Fruit fly (Drosophila melanogaster): ENCODE results near the gene crn.
A peak's percentile ranks its signal among the peaks of the same experiment; 100 is the strongest.

crn gene

dm6 chrX:2225138-2225537, 24.6 kb downstream of the crn start, which contains the start of gene pcx:
Gene pcx, plus strand, starts transcription at chrX:2225296.
- no peak for TF ChIP-seq noc (tag; optimal IDR thresholded peaks at IDR 0.05)

DNA sequence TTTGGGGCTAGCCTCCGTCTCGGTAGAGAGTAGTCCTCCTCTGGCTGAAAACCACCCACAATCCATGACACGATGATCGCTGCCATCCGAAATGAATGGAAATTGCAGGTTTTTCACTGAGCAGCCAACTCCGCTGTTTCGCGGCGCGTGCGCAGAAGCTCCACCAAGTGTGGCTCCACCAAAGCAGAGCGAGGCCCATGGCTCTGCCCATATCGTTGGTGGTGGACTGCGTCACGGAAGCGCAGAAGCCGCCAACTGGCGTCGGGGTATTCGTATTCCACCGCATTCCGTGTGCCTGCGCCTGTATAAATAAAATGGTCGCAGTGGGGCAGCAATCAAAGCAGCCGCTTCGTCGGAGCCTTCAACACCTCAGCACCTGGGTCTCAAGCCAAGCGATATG, 26.3 kb downstream of the crn start, which contains the start of gene CG14052:
TSS of gene CG14052 (plus strand) at position 301 of the 400 bp plus-strand sequence.
- TF ChIP-seq noc (tag; optimal IDR thresholded peaks at IDR 0.05) = no peak

dm6 chrX:2222181-2222790, 27.5 kb downstream of the crn start, which contains the start of gene Vinc:
Gene Vinc, minus strand, starts transcription at chrX:2222567.
- peak; percentile 67 for TF ChIP-seq noc (tag; optimal IDR thresholded peaks at IDR 0.05)

- TF ChIP-seq noc (tag; optimal IDR thresholded peaks at IDR 0.05) = no peak
Measured at dm6 chrX:2221598-2221997, 28.2 kb downstream of the crn start.

DNA sequence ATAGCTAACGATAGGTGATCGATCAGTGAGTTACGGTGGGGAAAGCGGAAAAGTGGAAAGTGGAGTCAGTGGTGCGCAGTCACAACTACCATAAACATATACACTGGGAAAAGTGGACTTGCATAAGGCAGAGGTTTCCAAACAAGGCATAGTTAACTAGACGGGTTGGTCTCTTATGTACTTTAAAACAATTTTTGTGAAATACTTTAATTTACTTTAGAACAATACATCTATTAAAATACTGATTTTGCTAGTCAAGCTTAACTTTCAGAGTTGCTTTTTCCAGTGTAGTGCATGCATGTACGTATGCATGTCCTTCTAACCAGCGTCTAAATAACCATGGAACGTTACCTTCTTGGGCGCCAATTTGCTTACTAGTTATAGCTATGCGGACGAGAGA, 29.9 kb downstream of the crn start:
- no peak for TF ChIP-seq noc (tag; optimal IDR thresholded peaks at IDR 0.05)

dm6 chrX:2219246-2219645, 30.5 kb downstream of the crn start:
- TF ChIP-seq noc (tag; optimal IDR thresholded peaks at IDR 0.05) = no peak

- TF ChIP-seq noc (tag; optimal IDR thresholded peaks at IDR 0.05) = no peak
Measured at dm6 chrX:2218455-2218854, 31.3 kb downstream of the crn start.

DNA sequence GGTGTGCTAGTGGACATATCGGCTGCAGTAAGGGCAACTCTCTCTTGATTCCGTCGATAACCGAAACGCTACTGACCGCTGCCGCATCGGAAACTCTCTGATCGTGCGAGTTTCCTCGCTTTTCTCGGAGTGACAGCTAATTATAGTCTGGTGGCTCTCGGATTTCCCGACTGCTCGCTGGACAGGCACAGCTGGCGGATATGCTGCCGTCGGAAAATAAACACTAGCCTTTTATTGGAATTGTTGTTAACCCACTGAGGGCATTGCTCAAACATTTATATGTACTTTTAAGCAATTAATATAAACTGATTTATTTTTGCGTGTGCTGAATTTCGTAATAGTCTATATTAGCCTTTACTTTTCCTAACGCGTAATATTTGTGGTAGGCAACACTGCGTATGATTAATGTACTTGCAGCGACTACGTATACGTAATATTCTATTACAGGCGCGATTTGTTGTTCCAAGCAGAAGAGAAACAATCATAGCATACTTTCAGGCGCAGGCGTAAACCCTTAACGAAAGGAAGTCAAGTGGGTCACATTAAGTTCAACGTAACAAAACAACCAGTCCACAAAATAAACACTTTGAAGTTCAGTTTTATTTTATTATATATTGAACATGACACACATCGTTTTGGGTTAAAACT, 35.9 kb downstream of the crn start, which contains the start of gene SmydA-8:
TSS of gene SmydA-8 (minus strand) at position 51 of the 648 bp plus-strand sequence.
- no peak for TF ChIP-seq noc (tag; optimal IDR thresholded peaks at IDR 0.05)

DNA sequence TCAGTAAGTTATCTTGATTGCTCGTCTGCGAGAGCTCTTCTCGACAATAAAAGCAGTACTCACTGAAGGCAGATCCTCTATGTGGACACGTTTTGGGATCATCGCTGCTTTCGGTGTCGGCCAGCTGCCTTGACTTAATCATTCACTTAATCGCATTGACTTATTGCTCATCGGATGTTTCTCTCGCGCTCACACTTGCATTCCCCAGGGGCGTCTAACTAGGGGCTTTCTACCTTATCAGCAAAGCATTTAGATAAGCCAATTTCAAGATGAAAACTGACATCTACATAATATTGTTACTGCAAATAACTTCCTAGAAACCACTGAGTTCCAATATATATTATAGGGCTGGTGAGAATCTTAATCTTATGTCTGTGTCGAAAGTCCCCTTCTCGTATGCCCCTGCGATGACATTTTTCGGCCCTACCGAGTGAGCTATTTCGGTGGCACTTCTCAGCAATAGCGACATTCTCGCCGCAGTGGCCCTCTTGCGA, 37.4 kb downstream of the crn start:
- no peak for TF ChIP-seq noc (tag; optimal IDR thresholded peaks at IDR 0.05)

- no peak for TF ChIP-seq noc (tag; optimal IDR thresholded peaks at IDR 0.05)
Measured at dm6 chrX:2208641-2209241, 41.0 kb downstream of the crn start.

- no peak for TF ChIP-seq noc (tag; optimal IDR thresholded peaks at IDR 0.05)
Measured at dm6 chrX:2203766-2204165, 46.0 kb downstream of the crn start, which contains the start of gene FarO. Gene FarO, minus strand, starts transcription at chrX:2203866.

DNA sequence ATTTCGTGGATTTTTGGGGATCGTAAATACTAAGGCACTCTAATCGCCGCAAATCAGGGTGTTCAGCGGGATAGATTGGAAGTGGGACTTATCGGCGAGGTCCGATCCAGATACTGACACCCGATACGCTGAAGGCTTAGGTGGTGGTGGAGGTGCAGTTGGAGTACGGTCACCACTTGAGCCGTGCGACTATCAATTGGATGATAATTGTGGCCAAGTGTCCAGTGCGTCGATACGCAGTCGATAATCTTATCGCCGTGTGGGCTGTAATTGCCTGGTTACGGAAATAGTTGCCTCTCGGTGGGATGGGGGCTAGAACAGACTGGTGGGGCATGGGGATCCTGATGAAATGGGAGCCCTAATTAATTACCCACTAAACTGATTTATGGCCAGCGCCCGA, 50.5 kb downstream of the crn start:
- peak; percentile 33 for TF ChIP-seq noc (tag; optimal IDR thresholded peaks at IDR 0.05)

DNA sequence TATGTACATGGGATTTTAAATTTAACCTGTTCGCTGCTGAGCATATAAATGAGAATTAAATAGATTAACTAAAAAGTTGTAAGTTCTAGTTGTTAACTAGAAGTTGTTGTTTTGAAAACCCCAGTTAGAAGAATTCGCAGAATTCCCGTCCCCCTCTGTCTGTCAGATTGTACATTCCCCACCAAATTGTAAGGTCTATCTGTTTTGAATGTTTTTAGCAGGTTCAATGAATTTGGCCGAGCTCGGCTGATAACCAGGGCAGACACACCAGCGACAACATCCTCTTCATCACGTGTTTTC, 51.6 kb downstream of the crn start:
- no peak for TF ChIP-seq noc (tag; optimal IDR thresholded peaks at IDR 0.05)

Measured in whole organism, larva.